Worm (Caenorhabditis elegans): ENCODE measurements around the gene Y51A2B.6.
"Not testable (repeated sequence)": the region's sequence is repeated elsewhere in the genome, so short reads cannot be mapped to it uniquely, and the experiment has no call there.

Gene Y51A2B.6

ce11 chrV:18394203-18394602, at the start of gene Y51A2B.6:
Gene Y51A2B.6, minus strand, starts transcription at chrV:18394303.
- TF ChIP-seq hmbx-1 (tag; optimal IDR thresholded peaks at IDR 0.05), result no peak
- TF ChIP-seq tbx-37 (GFP tag; conservative IDR thresholded peaks at IDR 0.05), result no peak
- TF ChIP-seq aly-1 (tag; optimal IDR thresholded peaks at IDR 0.05), result no peak
- TF ChIP-seq pes-1 (GFP tag; IDR thresholded peaks at IDR 0.05), result no peak
- no peak for TF ChIP-seq scrt-1 (GFP tag; IDR thresholded peaks at IDR 0.05)
- TF ChIP-seq tbx-11 (GFP tag; IDR thresholded peaks at IDR 0.05), result no peak
- no peak for TF ChIP-seq hnd-1 (tag; optimal IDR thresholded peaks at IDR 0.05)
- TF ChIP-seq ama-1 (optimal IDR thresholded peaks at IDR 0.05), result no peak
- no peak for TF ChIP-seq ceh-36 (tag; optimal IDR thresholded peaks at IDR 0.05)
- no peak for TF ChIP-seq ceh-13 (GFP tag; optimal IDR thresholded peaks at IDR 0.05)
- TF ChIP-seq ets-7 (tag; optimal IDR thresholded peaks at IDR 0.05), result no peak
- no peak for TF ChIP-seq tra-4 (tag; optimal IDR thresholded peaks at IDR 0.05)
- no peak for TF ChIP-seq flt-1 (GFP tag; IDR thresholded peaks at IDR 0.05)
- no peak for TF ChIP-seq B0310.2 (tag; optimal IDR thresholded peaks at IDR 0.05)
- no peak for TF ChIP-seq hmg-4 (GFP tag; optimal IDR thresholded peaks at IDR 0.05)
- no peak for TF ChIP-seq sea-1 (GFP tag; conservative IDR thresholded peaks at IDR 0.05)
- TF ChIP-seq F13C5.2 (tag; optimal IDR thresholded peaks at IDR 0.05), result no peak

DNA sequence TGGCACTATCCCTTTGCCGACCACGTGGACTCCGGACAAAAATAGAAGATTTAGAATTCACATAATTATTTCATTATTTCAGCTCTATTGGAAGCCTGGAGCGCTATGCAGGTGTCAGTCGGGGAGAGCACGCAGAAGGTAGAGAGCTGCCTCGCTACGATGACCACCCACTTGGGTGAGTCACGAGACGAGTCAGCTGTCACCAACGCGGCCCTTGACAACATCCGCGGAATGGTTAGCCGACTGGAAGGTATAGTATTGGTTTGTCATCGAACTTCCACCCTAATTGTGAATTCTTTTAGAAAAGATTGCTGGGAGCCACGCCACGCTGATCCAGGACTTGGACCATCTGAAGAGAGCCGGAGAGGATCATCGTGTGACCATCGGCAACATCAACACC, 45.4 kb upstream of the Y51A2B.6 start, which contains the start of gene ZK262.9:
Gene ZK262.9 (plus strand): TSS at position 301 of the 400 bp plus-strand sequence.
- TF ChIP-seq hmbx-1 (tag; optimal IDR thresholded peaks at IDR 0.05); pes-1 (GFP tag; IDR thresholded peaks at IDR 0.05); tra-4 (tag; optimal IDR thresholded peaks at IDR 0.05): not testable (repeated sequence)

- TF ChIP-seq ceh-36 (tag; optimal IDR thresholded peaks at IDR 0.05) (no peak), tbx-37 (GFP tag; conservative IDR thresholded peaks at IDR 0.05) (no peak), hmbx-1 (tag; optimal IDR thresholded peaks at IDR 0.05) (no peak), F13C5.2 (tag; optimal IDR thresholded peaks at IDR 0.05) (no peak), ama-1 (optimal IDR thresholded peaks at IDR 0.05) (no peak), sea-1 (GFP tag; conservative IDR thresholded peaks at IDR 0.05) (no peak), hnd-1 (tag; optimal IDR thresholded peaks at IDR 0.05) (no peak), pes-1 (GFP tag; IDR thresholded peaks at IDR 0.05) (no peak)
Measured at ce11 chrV:18438081-18438480, 44.0 kb upstream of the Y51A2B.6 start, which contains the start of gene ZK262.8. Gene ZK262.8, plus strand, starts transcription at chrV:18438381.

DNA sequence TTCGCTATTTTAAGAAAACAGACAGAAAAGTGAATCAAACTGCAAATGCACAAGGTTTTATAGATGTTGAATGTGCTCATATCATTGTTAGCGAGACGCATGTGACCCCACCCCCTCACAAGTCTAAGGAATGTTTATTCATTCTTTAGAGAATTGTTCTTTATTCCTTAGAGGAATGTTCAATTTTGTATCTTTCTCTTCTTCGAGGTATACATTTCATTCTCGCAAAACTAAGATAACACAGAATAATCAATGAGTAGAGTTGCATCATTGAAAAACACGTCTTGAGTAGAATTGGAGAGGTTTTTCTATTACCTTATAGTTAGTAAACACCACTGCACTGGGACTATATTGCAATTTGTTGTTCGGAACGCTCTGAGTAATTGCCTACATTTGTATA, 40.9 kb upstream of the Y51A2B.6 start, which contains the start of gene ZK262.20:
Gene ZK262.20 (minus strand): TSS at position 101 of the 400 bp plus-strand sequence.
- TF ChIP-seq F13C5.2 (tag; optimal IDR thresholded peaks at IDR 0.05) (no peak), scrt-1 (GFP tag; IDR thresholded peaks at IDR 0.05) (no peak), ceh-13 (GFP tag; optimal IDR thresholded peaks at IDR 0.05) (no peak), hmbx-1 (tag; optimal IDR thresholded peaks at IDR 0.05) (no peak), ceh-36 (tag; optimal IDR thresholded peaks at IDR 0.05) (no peak), B0310.2 (tag; optimal IDR thresholded peaks at IDR 0.05) (no peak), pes-1 (GFP tag; IDR thresholded peaks at IDR 0.05) (no peak), tbx-37 (GFP tag; conservative IDR thresholded peaks at IDR 0.05) (no peak), flt-1 (GFP tag; IDR thresholded peaks at IDR 0.05) (no peak), tbx-11 (GFP tag; IDR thresholded peaks at IDR 0.05) (no peak), tra-4 (tag; optimal IDR thresholded peaks at IDR 0.05) (no peak), hmg-4 (GFP tag; optimal IDR thresholded peaks at IDR 0.05) (no peak)

DNA sequence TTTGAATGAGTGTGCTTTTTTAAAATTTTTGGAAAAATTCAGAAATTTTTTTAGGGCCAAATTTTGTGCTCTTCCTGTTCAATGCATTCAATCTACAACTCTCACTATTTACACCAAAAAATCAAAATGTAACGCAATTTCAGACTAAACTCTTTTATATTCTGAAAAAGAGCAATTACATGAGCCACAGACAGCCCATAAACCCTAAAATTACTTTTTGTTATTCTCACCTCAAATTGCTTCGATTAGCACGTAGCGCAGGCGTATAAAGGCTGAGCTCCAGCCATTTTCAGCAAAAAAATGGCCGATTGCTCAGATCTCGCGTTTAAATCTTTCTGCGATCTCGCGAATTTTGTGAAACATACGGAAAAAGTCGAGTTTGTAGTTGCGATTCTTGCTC, 37.3 kb upstream of the Y51A2B.6 start, which contains the start of gene srw-82:
Gene srw-82 (plus strand): TSS at position 301 of the 400 bp plus-strand sequence.
- TF ChIP-seq sea-1 (GFP tag; conservative IDR thresholded peaks at IDR 0.05) (no peak), aly-1 (tag; optimal IDR thresholded peaks at IDR 0.05) (no peak), ceh-13 (GFP tag; optimal IDR thresholded peaks at IDR 0.05) (no peak), ceh-36 (tag; optimal IDR thresholded peaks at IDR 0.05) (no peak), ets-7 (tag; optimal IDR thresholded peaks at IDR 0.05) (no peak), F13C5.2 (tag; optimal IDR thresholded peaks at IDR 0.05) (no peak), hmbx-1 (tag; optimal IDR thresholded peaks at IDR 0.05) (no peak), B0310.2 (tag; optimal IDR thresholded peaks at IDR 0.05) (no peak), flt-1 (GFP tag; IDR thresholded peaks at IDR 0.05) (no peak), tra-4 (tag; optimal IDR thresholded peaks at IDR 0.05) (no peak), scrt-1 (GFP tag; IDR thresholded peaks at IDR 0.05) (no peak)

DNA sequence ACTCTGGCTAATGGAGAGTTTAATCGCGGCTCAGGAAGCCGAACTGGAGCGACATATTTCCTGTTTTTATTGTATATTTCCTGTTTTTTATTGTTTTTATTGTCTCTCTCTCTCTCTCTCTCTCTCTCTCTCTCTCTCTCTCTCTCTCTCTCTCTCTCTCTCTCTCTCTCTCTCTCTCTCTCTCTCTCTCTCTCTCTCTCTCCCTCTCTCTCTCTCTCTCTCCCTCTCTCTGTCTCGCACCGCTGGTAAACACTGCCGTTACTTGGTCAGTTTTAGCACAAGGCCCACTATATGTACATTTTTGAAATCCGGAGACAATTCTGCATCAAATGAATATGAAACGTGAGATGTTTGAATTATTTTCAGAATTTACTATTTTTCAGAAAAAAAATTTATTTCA, 36.7 kb upstream of the Y51A2B.6 start:
- no peak for TF ChIP-seq tbx-37 (GFP tag; conservative IDR thresholded peaks at IDR 0.05)
- no peak for TF ChIP-seq aly-1 (tag; optimal IDR thresholded peaks at IDR 0.05)
- no peak for TF ChIP-seq hnd-1 (tag; optimal IDR thresholded peaks at IDR 0.05)
- TF ChIP-seq hmbx-1 (tag; optimal IDR thresholded peaks at IDR 0.05), result no peak
- no peak for TF ChIP-seq tra-4 (tag; optimal IDR thresholded peaks at IDR 0.05)
- no peak for TF ChIP-seq sea-1 (GFP tag; conservative IDR thresholded peaks at IDR 0.05)
- TF ChIP-seq tbx-11 (GFP tag; IDR thresholded peaks at IDR 0.05), result no peak
- no peak for TF ChIP-seq scrt-1 (GFP tag; IDR thresholded peaks at IDR 0.05)

ce11 chrV:18426280-18426679, 32.2 kb upstream of the Y51A2B.6 start, which contains the start of gene srw-83:
Gene srw-83, plus strand, starts transcription at chrV:18426580.
- TF ChIP-seq hmg-4 (GFP tag; optimal IDR thresholded peaks at IDR 0.05) (no peak), scrt-1 (GFP tag; IDR thresholded peaks at IDR 0.05) (no peak), tbx-11 (GFP tag; IDR thresholded peaks at IDR 0.05) (no peak), sea-1 (GFP tag; conservative IDR thresholded peaks at IDR 0.05) (no peak), hnd-1 (tag; optimal IDR thresholded peaks at IDR 0.05) (no peak), tra-4 (tag; optimal IDR thresholded peaks at IDR 0.05) (no peak), ets-7 (tag; optimal IDR thresholded peaks at IDR 0.05) (no peak), ceh-36 (tag; optimal IDR thresholded peaks at IDR 0.05) (no peak), aly-1 (tag; optimal IDR thresholded peaks at IDR 0.05) (no peak), B0310.2 (tag; optimal IDR thresholded peaks at IDR 0.05) (no peak), F13C5.2 (tag; optimal IDR thresholded peaks at IDR 0.05) (no peak), pes-1 (GFP tag; IDR thresholded peaks at IDR 0.05) (no peak), ama-1 (optimal IDR thresholded peaks at IDR 0.05) (no peak), ceh-13 (GFP tag; optimal IDR thresholded peaks at IDR 0.05) (no peak), flt-1 (GFP tag; IDR thresholded peaks at IDR 0.05) (no peak), tbx-37 (GFP tag; conservative IDR thresholded peaks at IDR 0.05) (no peak), hmbx-1 (tag; optimal IDR thresholded peaks at IDR 0.05) (no peak)

DNA sequence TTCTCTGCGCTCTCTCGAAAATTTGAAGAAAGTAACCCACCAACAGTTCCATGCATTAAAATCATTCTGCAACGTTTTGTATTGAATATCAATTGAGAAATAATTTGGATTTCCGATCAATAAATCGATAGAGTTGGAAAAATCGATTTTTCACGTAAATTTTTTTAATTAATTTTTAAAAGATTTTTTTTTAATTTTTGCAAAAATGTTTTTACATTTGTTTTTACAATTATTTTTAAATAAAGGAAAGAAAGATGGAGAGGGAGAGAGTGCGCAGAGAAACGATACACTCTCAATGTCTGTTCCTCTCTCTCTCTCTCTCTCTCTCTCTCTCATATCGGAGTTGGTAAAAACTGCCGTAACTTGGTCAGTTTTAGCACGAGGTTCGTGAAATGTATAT, 31.4 kb upstream of the Y51A2B.6 start, which contains the start of gene ZK262.19:
Gene ZK262.19 (minus strand): TSS at position 101 of the 400 bp plus-strand sequence.
- no peak for TF ChIP-seq hmbx-1 (tag; optimal IDR thresholded peaks at IDR 0.05)
- TF ChIP-seq tbx-11 (GFP tag; IDR thresholded peaks at IDR 0.05), result no peak
- no peak for TF ChIP-seq ama-1 (optimal IDR thresholded peaks at IDR 0.05)
- no peak for TF ChIP-seq tbx-37 (GFP tag; conservative IDR thresholded peaks at IDR 0.05)
- TF ChIP-seq ceh-13 (GFP tag; optimal IDR thresholded peaks at IDR 0.05), result no peak
- no peak for TF ChIP-seq B0310.2 (tag; optimal IDR thresholded peaks at IDR 0.05)
- no peak for TF ChIP-seq ets-7 (tag; optimal IDR thresholded peaks at IDR 0.05)
- TF ChIP-seq hmg-4 (GFP tag; optimal IDR thresholded peaks at IDR 0.05), result no peak
- no peak for TF ChIP-seq pes-1 (GFP tag; IDR thresholded peaks at IDR 0.05)
- no peak for TF ChIP-seq tra-4 (tag; optimal IDR thresholded peaks at IDR 0.05)
- TF ChIP-seq flt-1 (GFP tag; IDR thresholded peaks at IDR 0.05), result no peak
